Fruit fly (Drosophila melanogaster) whole organism, prepupa: ENCODE data around the gene psidin.

ENCODE experiments used
- CG10669 ChIP-seq: fragments of 200-800 bp; sonication (Bioruptor generic); optimal IDR thresholded peaks from 3 replicates; lab custom pipeline; 2018; ENCODE audit warnings: missing biosample characterization, mild to moderate bottlenecking, missing genetic modification characterization, moderate library complexity
- CG11902 ChIP-seq: fragments of 200-800 bp; sonication (Bioruptor generic); optimal IDR thresholded peaks from 3 replicates; lab custom pipeline; 2016; ENCODE audit warnings: missing biosample characterization, missing genetic modification characterization
- CG3919 ChIP-seq: fragments of 200-800 bp; sonication (Bioruptor generic); optimal IDR thresholded peaks from 3 replicates; lab custom pipeline; 2016; ENCODE audit warnings: missing biosample characterization, missing genetic modification characterization
- CG6792 ChIP-seq: fragments of 200-800 bp; sonication (Bioruptor generic); optimal IDR thresholded peaks from 3 replicates; lab custom pipeline; 2016; ENCODE audit warnings: missing biosample characterization, missing genetic modification characterization
- CG6854 ChIP-seq: fragments of 200-800 bp; sonication (Bioruptor generic); optimal IDR thresholded peaks from 2 replicates; lab custom pipeline; 2017; ENCODE audit warnings: missing biosample characterization, mild to moderate bottlenecking, missing genetic modification characterization
- Ets21C ChIP-seq: fragments of 200-800 bp; sonication (Bioruptor generic); optimal IDR thresholded peaks from 3 replicates; lab custom pipeline; 2016; ENCODE audit warnings: missing biosample characterization, missing genetic modification characterization
- Gug ChIP-seq: fragments of 200-800 bp; sonication (Bioruptor generic); IDR thresholded peaks from 2 replicates; pipeline ENCODE4 v1.3.6; 2022; ENCODE audit warnings: missing biosample characterization, missing genetic modification characterization
- Hr38 ChIP-seq: sonication (Bioruptor generic); optimal IDR thresholded peaks from 2 replicates; lab custom pipeline; 2016; ENCODE audit warnings: missing biosample characterization, missing genetic modification characterization
- Hr4 ChIP-seq: fragments of 200-800 bp; sonication (Bioruptor generic); optimal IDR thresholded peaks from 3 replicates; lab custom pipeline; 2016; ENCODE audit warnings: missing biosample characterization, missing genetic modification characterization
- Smox ChIP-seq: fragments of 200-800 bp; sonication (Bioruptor generic); optimal IDR thresholded peaks from 3 replicates; lab custom pipeline; 2016; ENCODE audit warnings: missing biosample characterization, missing genetic modification characterization
- Sox14 ChIP-seq: fragments of 200-800 bp; sonication (Bioruptor generic); optimal IDR thresholded peaks from 3 replicates; lab custom pipeline; 2016; ENCODE audit warnings: missing biosample characterization, missing genetic modification characterization
- Sox15 ChIP-seq: fragments of 200-800 bp; sonication (Bioruptor generic); optimal IDR thresholded peaks from 3 replicates; lab custom pipeline; 2016; ENCODE audit warnings: missing biosample characterization, missing genetic modification characterization
- topi ChIP-seq: fragments of 200-800 bp; sonication (Bioruptor generic); optimal IDR thresholded peaks from 3 replicates; lab custom pipeline; 2016; ENCODE audit warnings: missing biosample characterization, missing genetic modification characterization
- vri ChIP-seq: fragments of 200-800 bp; sonication (Bioruptor generic); optimal IDR thresholded peaks from 3 replicates; lab custom pipeline; 2016; ENCODE audit warnings: missing biosample characterization, mild to moderate bottlenecking, missing genetic modification characterization

psidin gene

DNA sequence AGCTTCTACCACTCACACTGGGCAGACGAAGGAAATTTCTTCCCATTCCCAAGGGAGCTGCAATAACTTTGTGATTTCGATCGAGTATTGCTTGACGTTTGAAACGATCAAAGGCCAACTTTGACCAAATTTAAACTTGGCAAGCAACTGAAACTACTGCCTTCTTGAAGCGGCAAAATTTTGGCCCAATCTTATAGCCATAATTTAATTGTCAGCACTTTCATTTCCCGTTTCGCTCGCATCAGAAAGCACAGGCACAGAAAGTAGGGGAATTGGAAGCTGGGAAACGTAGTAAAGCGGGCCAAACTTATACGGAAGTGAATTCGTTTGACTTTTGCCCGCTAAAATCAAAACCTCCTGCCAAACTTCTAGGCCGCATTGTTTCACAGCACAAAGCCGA is 38.1 kb downstream of the psidin start, which contains the start of gene CG4390:
TSS of gene CG4390 (minus strand) at position 101 of the 400 bp plus-strand sequence.
- TF ChIP-seq Smox (GFP tag; lab: Kevin White, UChicago) (no peak), Sox14 (GFP tag; lab: Kevin White, UChicago) (no peak), CG6792 (GFP tag; lab: Kevin White, UChicago) (no peak)

dm6 chr3R:20066435-20066834 is 44.9 kb downstream of the psidin start:
- TF ChIP-seq Sox15 (GFP tag; lab: Kevin White, UChicago) (no peak), CG3919 (no peak), Gug (GFP tag; lab: Robert Waterston, UW) (no peak), Hr38 (GFP tag; lab: Kevin White, UChicago) (no peak), Ets21C (GFP tag; lab: Kevin White, UChicago) (no peak), Hr4 (GFP tag; lab: Kevin White, UChicago) (no peak), CG6854 (GFP tag; lab: Kevin White, UChicago) (no peak), CG10669 (GFP tag; lab: Kevin White, UChicago) (no peak), vri (no peak), topi (GFP tag; lab: Kevin White, UChicago) (no peak), CG11902 (GFP tag; lab: Kevin White, UChicago) (no peak)
